Worm (Caenorhabditis elegans) whole organism, L3 larva: Measurements from ENCODE around the gene eral-1.

Experiments
- ceh-16 ChIP-seq: sonication (generic microtip); optimal IDR thresholded peaks from 2 replicates; lab custom pipeline; 2017; ENCODE audit warnings: missing biosample characterization, missing genetic modification characterization
- egl-27 ChIP-seq: sonication (generic microtip); optimal IDR thresholded peaks from 4 replicates; lab custom pipeline; 2017; ENCODE audit warnings: missing biosample characterization, missing genetic modification reagents, missing genetic modification characterization
- elt-3 ChIP-seq, 3 experiments: fragments of 150-350 bp in 1 of 3; sonication (generic microtip) in 2 of 3; optimal IDR thresholded peaks; 2 replicates in 2 of 3; 4 replicates in 1 of 3; lab custom pipeline; 2014 to 2017; ENCODE audit warnings: missing biosample characterization in 3 of 3, missing genetic modification characterization in 3 of 3
- hmg-11 ChIP-seq: sonication (generic microtip); optimal IDR thresholded peaks from 2 replicates; lab custom pipeline; 2016; ENCODE audit warnings: missing genetic modification characterization, missing compliant biosample characterization
- nhr-237 ChIP-seq: fragments of 150-350 bp; optimal IDR thresholded peaks from 2 replicates; lab custom pipeline; 2014; ENCODE audit warnings: missing biosample characterization, missing genetic modification characterization
- tbx-2 ChIP-seq: sonication (generic microtip); optimal IDR thresholded peaks from 2 replicates; lab custom pipeline; 2016; ENCODE audit warnings: mild to moderate bottlenecking, missing genetic modification characterization, missing compliant biosample characterization

ce11 chrII:9609296-9609695 lies 19.7 kb upstream of the eral-1 start, which contains the start of gene pap-2:
- TF ChIP-seq tbx-2 (tag; lab: Kevin White, UChicago), result no peak
- TF ChIP-seq elt-3 (tag; optimal IDR thresholded peaks at IDR 0.05; lab: Kevin White, UChicago), result no peak
- no peak for TF ChIP-seq nhr-237 (tag; lab: Kevin White, UChicago)
- TF ChIP-seq egl-27 (tag; lab: Kevin White, UChicago), result no peak
- TF ChIP-seq ceh-16 (tag; lab: Kevin White, UChicago), result no peak
- TF ChIP-seq hmg-11 (tag; lab: Kevin White, UChicago), result no peak
